Fruit fly (Drosophila melanogaster) whole organism, adult: ENCODE results near the gene Irk1.

Experiments
- CG12768 ChIP-seq: fragments of 200-800 bp; sonication (Bioruptor generic); optimal IDR thresholded peaks from 2 replicates; lab custom pipeline; 2017; ENCODE audit warnings: missing biosample characterization, missing genetic modification characterization, mild to moderate bottlenecking, moderate library complexity, missing genetic modification reagents
- CG33017 ChIP-seq: fragments of 200-800 bp; sonication (Bioruptor generic); optimal IDR thresholded peaks from 2 replicates; lab custom pipeline; 2018; ENCODE audit warnings: missing biosample characterization, mild to moderate bottlenecking, missing genetic modification characterization, moderate library complexity
- CG5204 ChIP-seq: fragments of 200-800 bp; sonication (Bioruptor generic); optimal IDR thresholded peaks from 2 replicates; lab custom pipeline; 2016; ENCODE audit warnings: missing biosample characterization, missing genetic modification characterization
- CG7101 ChIP-seq: fragments of 200-800 bp; sonication (Bioruptor generic); optimal IDR thresholded peaks from 2 replicates; lab custom pipeline; 2018; ENCODE audit warnings: missing biosample characterization, mild to moderate bottlenecking, missing genetic modification characterization, moderate library complexity
- cnc ChIP-seq, 2 experiments: fragments of >200 bp; optimal IDR thresholded peaks; 2 replicates each; lab custom pipeline; 2017
- kay ChIP-seq: fragments of 200-800 bp; sonication (Bioruptor generic); peaks from one replicate; lab custom pipeline; 2016; ENCODE audit warnings: missing biosample characterization, missing genetic modification characterization, borderline replicate concordance
- ovo ChIP-seq: fragments of 200-800 bp; sonication (Bioruptor generic); optimal IDR thresholded peaks from 2 replicates; lab custom pipeline; 2016; ENCODE audit warnings: missing biosample characterization, missing genetic modification characterization
- pad ChIP-seq: fragments of 200-800 bp; sonication (Bioruptor generic); optimal IDR thresholded peaks from 3 replicates; lab custom pipeline; 2017; ENCODE audit warnings: missing biosample characterization, missing genetic modification characterization, mild to moderate bottlenecking, moderate library complexity, missing genetic modification reagents
- tj ChIP-seq: fragments of 200-800 bp; sonication (Bioruptor generic); optimal IDR thresholded peaks from 3 replicates; lab custom pipeline; 2017; ENCODE audit warnings: missing biosample characterization, mild to moderate bottlenecking, missing genetic modification characterization, moderate library complexity

dm6 chr3R:23193400-23193799 is 25.3 kb downstream of the Irk1 start:
- TF ChIP-seq CG33017 (tag; lab: Kevin White, UChicago) (no peak), kay (GFP tag; lab: Kevin White, UChicago) (no peak), CG12768 (GFP tag; lab: Kevin White, UChicago) (no peak), tj (GFP tag; lab: Kevin White, UChicago) (no peak), CG7101 (no peak), pad (GFP tag; lab: Kevin White, UChicago) (no peak), cnc (optimal IDR thresholded peaks at IDR 0.05; lab: Kevin White, UChicago) (no peak), ovo (GFP tag; lab: Kevin White, UChicago) (no peak), CG5204 (GFP tag; lab: Kevin White, UChicago) (no peak)
